Fruit fly (Drosophila melanogaster) whole organism, embryonic: ENCODE results near the gene Trxr1.

Experiments
- CG1233 ChIP-seq: fragments of 200-800 bp; sonication (Bioruptor generic); optimal IDR thresholded peaks from 4 replicates; lab custom pipeline; 2018; ENCODE audit warnings: missing biosample characterization, mild to moderate bottlenecking, missing genetic modification characterization
- CG12391 ChIP-seq: fragments of 200-800 bp; sonication (Bioruptor generic); optimal IDR thresholded peaks from 3 replicates; lab custom pipeline; 2018; ENCODE audit warnings: missing biosample characterization, mild to moderate bottlenecking, missing genetic modification characterization, moderate library complexity
- CG12659 ChIP-seq: fragments of 200-800 bp; sonication (Bioruptor generic); optimal IDR thresholded peaks from 3 replicates; lab custom pipeline; 2017; ENCODE audit warnings: mild to moderate bottlenecking, missing biosample characterization, missing genetic modification reagents, missing genetic modification characterization
- CG13123 ChIP-seq: fragments of 200-800 bp; sonication (Bioruptor generic); optimal IDR thresholded peaks from 2 replicates; lab custom pipeline; 2016; ENCODE audit warnings: missing biosample characterization, missing genetic modification characterization
- CG13894 ChIP-seq: fragments of 200-800 bp; sonication (Bioruptor generic); optimal IDR thresholded peaks from 3 replicates; lab custom pipeline; 2018; ENCODE audit warnings: missing biosample characterization, mild to moderate bottlenecking, missing genetic modification characterization, moderate library complexity
- CG14441 ChIP-seq: fragments of 200-800 bp; sonication (Bioruptor generic); IDR thresholded peaks from 2 replicates; pipeline ENCODE4 v1.3.6; 2022; ENCODE audit warnings: missing biosample characterization, missing genetic modification characterization
- CG14667 ChIP-seq: fragments of 200-800 bp; sonication (Bioruptor generic); IDR thresholded peaks from 2 replicates; pipeline ENCODE4 v1.3.6; 2022; ENCODE audit warnings: missing biosample characterization, missing genetic modification characterization
- CG15696 ChIP-seq: fragments of 200-800 bp; sonication (Bioruptor generic); optimal IDR thresholded peaks from 2 replicates; lab custom pipeline; 2019; ENCODE audit warnings: missing biosample characterization, mild to moderate bottlenecking, missing genetic modification characterization, moderate library complexity
- CG17328 ChIP-seq: fragments of 200-800 bp; sonication (Bioruptor generic); IDR thresholded peaks from 2 replicates; pipeline ENCODE4 v1.3.6; 2022; ENCODE audit warnings: missing biosample characterization, missing genetic modification characterization
- CG17359 ChIP-seq: fragments of 200-800 bp; sonication (Bioruptor generic); optimal IDR thresholded peaks from 3 replicates; lab custom pipeline; 2018; ENCODE audit warnings: missing biosample characterization, mild to moderate bottlenecking, missing genetic modification characterization, moderate library complexity
- CG2202 ChIP-seq: fragments of 200-800 bp; sonication (Bioruptor generic); optimal IDR thresholded peaks from 2 replicates; lab custom pipeline; 2018; ENCODE audit warnings: missing biosample characterization, mild to moderate bottlenecking, missing genetic modification characterization
- CG33557 ChIP-seq: fragments of 200-800 bp; sonication (Bioruptor generic); optimal IDR thresholded peaks from 2 replicates; lab custom pipeline; 2019; ENCODE audit warnings: missing biosample characterization, mild to moderate bottlenecking, missing genetic modification characterization, moderate library complexity
- CG43689 ChIP-seq: fragments of 200-800 bp; sonication (Bioruptor generic); IDR thresholded peaks from 2 replicates; pipeline ENCODE4 v1.3.6; 2022; ENCODE audit warnings: missing biosample characterization, missing genetic modification characterization
- CG6689 ChIP-seq: fragments of 200-800 bp; sonication (Bioruptor generic); IDR thresholded peaks from 2 replicates; pipeline ENCODE4 v1.3.6; 2022; ENCODE audit warnings: missing biosample characterization, missing genetic modification characterization
- CG7987 ChIP-seq: fragments of 200-800 bp; sonication (Bioruptor generic); optimal IDR thresholded peaks from 2 replicates; lab custom pipeline; 2018; ENCODE audit warnings: missing biosample characterization, mild to moderate bottlenecking, missing genetic modification characterization, moderate library complexity
- CG8089 ChIP-seq: fragments of 200-800 bp; sonication (Bioruptor generic); optimal IDR thresholded peaks from 3 replicates; lab custom pipeline; 2016; ENCODE audit warnings: missing biosample characterization, missing genetic modification characterization
- CG9437 ChIP-seq: fragments of 200-800 bp; sonication (Bioruptor generic); optimal IDR thresholded peaks from 2 replicates; lab custom pipeline; 2018; ENCODE audit warnings: missing biosample characterization, mild to moderate bottlenecking, missing genetic modification characterization
- CG9609 ChIP-seq: fragments of 200-800 bp; sonication (Bioruptor generic); optimal IDR thresholded peaks from 3 replicates; lab custom pipeline; 2016; ENCODE audit warnings: missing biosample characterization, missing genetic modification characterization
- Dbx ChIP-seq: fragments of 200-800 bp; sonication (Bioruptor generic); IDR thresholded peaks from 3 replicates; pipeline ENCODE4 v1.3.6; 2022; ENCODE audit warnings: missing biosample characterization, missing genetic modification characterization
- Eip74EF ChIP-seq, 2 experiments: fragments of 200-800 bp in 1 of 2; fragments of >200 bp in 1 of 2; sonication (Bioruptor generic) in 1 of 2; optimal IDR thresholded peaks; 2 replicates each; lab custom pipeline; 2017 to 2019; ENCODE audit warnings: missing biosample characterization in 2 of 2, missing genetic modification characterization in 2 of 2, mild to moderate bottlenecking in 1 of 2, moderate library complexity in 1 of 2
- GATAe ChIP-seq: fragments of 200-800 bp; sonication (Bioruptor generic); conservative IDR thresholded peaks from 2 replicates; pipeline ENCODE4 v1.3.6; 2022; ENCODE audit warnings: missing biosample characterization, missing genetic modification characterization
- HLH4C ChIP-seq: fragments of 200-800 bp; sonication (Bioruptor generic); IDR thresholded peaks from 3 replicates; pipeline ENCODE4 v1.3.6; 2022; ENCODE audit warnings: missing biosample characterization, missing genetic modification characterization; ENCODE audit not compliant: partially characterized antibody
- Hey ChIP-seq: fragments of 200-800 bp; sonication (Bioruptor generic); optimal IDR thresholded peaks from 3 replicates; lab custom pipeline; 2018; ENCODE audit warnings: missing biosample characterization, mild to moderate bottlenecking, missing genetic modification characterization
- Hr78 ChIP-seq, 2 experiments: fragments of 200-800 bp in 1 of 2; fragments of >200 bp in 1 of 2; sonication (Bioruptor generic) in 1 of 2; optimal IDR thresholded peaks; 2 replicates each; lab custom pipeline; 2017 to 2019; ENCODE audit warnings: missing biosample characterization in 2 of 2, missing genetic modification characterization in 2 of 2, mild to moderate bottlenecking in 1 of 2, moderate library complexity in 1 of 2
- Lpt ChIP-seq: fragments of >200 bp; optimal IDR thresholded peaks from 2 replicates; lab custom pipeline; 2018; ENCODE audit warnings: missing biosample characterization, missing genetic modification characterization
- Myb ChIP-seq: fragments of 200-800 bp; sonication (Bioruptor generic); optimal IDR thresholded peaks from 2 replicates; lab custom pipeline; 2016; ENCODE audit warnings: missing biosample characterization, missing genetic modification characterization
- ab ChIP-seq: fragments of 200-800 bp; sonication (Bioruptor generic); optimal IDR thresholded peaks from 2 replicates; lab custom pipeline; 2016; ENCODE audit warnings: missing biosample characterization, missing genetic modification characterization
- ac ChIP-seq: fragments of 200-800 bp; sonication (Bioruptor generic); optimal IDR thresholded peaks from 3 replicates; lab custom pipeline; 2017; ENCODE audit warnings: missing biosample characterization, mild to moderate bottlenecking, missing genetic modification characterization
- ash1 ChIP-seq: fragments of 200-800 bp; sonication (Bioruptor generic); optimal IDR thresholded peaks from 2 replicates; lab custom pipeline; 2018; ENCODE audit warnings: missing biosample characterization, mild to moderate bottlenecking, missing genetic modification characterization
- bbx ChIP-seq: fragments of 200-800 bp; sonication (Bioruptor generic); IDR thresholded peaks from 2 replicates; pipeline ENCODE4 v1.3.6; 2022; ENCODE audit warnings: missing biosample characterization, missing genetic modification characterization; ENCODE audit not compliant: partially characterized antibody
- caup ChIP-seq: fragments of 200-800 bp; sonication (Bioruptor generic); optimal IDR thresholded peaks from 3 replicates; lab custom pipeline; 2017; ENCODE audit warnings: missing biosample characterization, mild to moderate bottlenecking, missing genetic modification characterization, moderate library complexity; ENCODE audit not compliant: severe bottlenecking
- croc ChIP-seq: fragments of 200-800 bp; sonication (Bioruptor generic); conservative IDR thresholded peaks from 3 replicates; pipeline ENCODE4 v1.3.6; 2022; ENCODE audit warnings: missing biosample characterization, missing genetic modification characterization
- crol ChIP-seq: fragments of 200-800 bp; sonication (Bioruptor generic); IDR thresholded peaks from 2 replicates; pipeline ENCODE4 v1.3.6; 2022; ENCODE audit warnings: missing biosample characterization, missing genetic modification characterization
- disco-r ChIP-seq: fragments of 200-800 bp; sonication (Bioruptor generic); optimal IDR thresholded peaks from 2 replicates; lab custom pipeline; 2016; ENCODE audit warnings: missing biosample characterization, missing genetic modification characterization
- fd102C ChIP-seq: fragments of 200-800 bp; sonication (Bioruptor generic); optimal IDR thresholded peaks from 2 replicates; lab custom pipeline; 2018; ENCODE audit warnings: missing biosample characterization, mild to moderate bottlenecking, missing genetic modification characterization, moderate library complexity
- fd64A ChIP-seq: fragments of 200-800 bp; sonication (Bioruptor generic); optimal IDR thresholded peaks from 3 replicates; lab custom pipeline; 2018; ENCODE audit warnings: missing biosample characterization, mild to moderate bottlenecking, missing genetic modification characterization
- jigr1 ChIP-seq: fragments of 200-800 bp; sonication (Bioruptor generic); IDR thresholded peaks from 3 replicates; pipeline ENCODE4 v1.3.6; 2022; ENCODE audit warnings: missing biosample characterization, missing genetic modification characterization
- lilli ChIP-seq: fragments of 200-800 bp; sonication (Bioruptor generic); optimal IDR thresholded peaks from 3 replicates; lab custom pipeline; 2016; ENCODE audit warnings: missing biosample characterization, missing genetic modification characterization
- lola ChIP-seq, 3 experiments: fragments of >200 bp in 2 of 3; fragments of 200-800 bp in 1 of 3; sonication (Bioruptor generic) in 1 of 3; optimal IDR thresholded peaks; 2 replicates each; lab custom pipeline; 2017 to 2019; ENCODE audit warnings: missing biosample characterization in 3 of 3, missing genetic modification characterization in 3 of 3, mild to moderate bottlenecking in 1 of 3, moderate library complexity in 1 of 3
- otp ChIP-seq: fragments of 200-800 bp; sonication (Bioruptor generic); IDR thresholded peaks from 3 replicates; pipeline ENCODE4, ENCODE4 v1.3.6; 2022; ENCODE audit warnings: missing biosample characterization, missing genetic modification characterization
- pho ChIP-seq: fragments of 200-800 bp; sonication (Bioruptor generic); optimal IDR thresholded peaks from 2 replicates; lab custom pipeline; 2016; ENCODE audit warnings: missing biosample characterization, missing genetic modification characterization
- ranshi ChIP-seq: fragments of 200-800 bp; sonication (Bioruptor generic); IDR thresholded peaks from 2 replicates; pipeline ENCODE4 v1.3.6; 2022; ENCODE audit warnings: missing biosample characterization, missing genetic modification characterization
- rib ChIP-seq: fragments of 200-800 bp; sonication (Bioruptor generic); IDR thresholded peaks from 2 replicates; pipeline ENCODE4 v1.3.6; 2022; ENCODE audit warnings: missing biosample characterization, missing genetic modification characterization
- sc ChIP-seq, 3 experiments: fragments of >200 bp in 2 of 3; fragments of 200-800 bp in 1 of 3; sonication (Bioruptor generic) in 1 of 3; optimal IDR thresholded peaks; 2 replicates in 2 of 3; 3 replicates in 1 of 3; lab custom pipeline; 2017; ENCODE audit warnings: mild to moderate bottlenecking in 1 of 3, missing biosample characterization in 1 of 3, missing genetic modification characterization in 1 of 3, missing genetic modification reagents in 1 of 3
- slp2 ChIP-seq: fragments of 200-800 bp; sonication (Bioruptor generic); optimal IDR thresholded peaks from 2 replicates; lab custom pipeline; 2016; ENCODE audit warnings: missing biosample characterization, missing genetic modification characterization
- sqz ChIP-seq: fragments of 200-800 bp; sonication (Bioruptor generic); optimal IDR thresholded peaks from 3 replicates; lab custom pipeline; 2018; ENCODE audit warnings: missing biosample characterization, mild to moderate bottlenecking, missing genetic modification characterization
- twi ChIP-seq: fragments of 200-800 bp; optimal IDR thresholded peaks from 2 replicates; lab custom pipeline; 2019; ENCODE audit warnings: missing biosample characterization, mild to moderate bottlenecking, missing genetic modification characterization, moderate library complexity
- z ChIP-seq: fragments of 200-800 bp; sonication (Bioruptor generic); IDR thresholded peaks from 3 replicates; pipeline ENCODE4 v1.3.6; 2022; ENCODE audit warnings: missing biosample characterization, missing genetic modification characterization

Gene Trxr1

DNA sequence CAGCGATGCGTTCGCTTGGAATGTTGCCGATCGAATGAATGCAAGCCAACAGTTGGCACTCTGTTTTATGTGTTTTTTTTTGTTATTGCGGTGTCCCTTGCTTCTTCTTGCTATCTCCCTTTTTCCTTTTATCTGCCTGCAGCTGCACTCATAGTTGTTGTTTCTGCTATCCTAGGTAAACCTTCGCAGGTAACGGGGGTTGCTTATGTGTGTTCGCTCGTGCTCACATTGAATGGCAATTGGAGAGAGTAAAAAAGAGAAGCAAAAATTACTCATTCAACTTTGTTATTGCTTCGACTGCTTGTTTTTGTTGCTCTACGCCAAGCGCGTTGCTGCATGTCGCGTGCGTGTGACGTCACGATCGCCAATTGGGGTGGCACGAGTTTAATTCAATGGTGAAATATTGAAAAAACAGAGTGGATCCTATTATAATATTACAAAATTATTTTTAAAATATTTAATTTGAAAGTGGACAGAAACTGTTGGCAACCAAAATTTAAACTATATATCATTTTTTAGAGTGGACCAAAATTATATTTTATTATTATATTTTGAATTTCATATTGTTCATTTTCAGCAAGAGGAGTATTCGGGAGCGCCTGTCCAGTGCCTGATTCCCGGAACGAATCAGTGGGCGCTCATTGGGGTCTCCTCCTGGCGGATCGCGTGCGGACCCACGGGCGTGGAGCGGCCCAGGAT, 29.2 kb downstream of the Trxr1 start, which contains the start of gene Corp (continued):
- TF ChIP-seq CG14441 (0 out of 2 replicates have a peak, but pooled peaks have one; percentile 21), pho (no peak), CG9437 (GFP tag; lab: Kevin White, UChicago) (peak; percentile 33), crol (GFP tag; lab: Robert Waterston, UW) (no peak), Hr78 (GFP tag; optimal IDR thresholded peaks at IDR 0.05; lab: Kevin White, UChicago) (no peak), z (GFP tag; lab: Robert Waterston, UW) (0 out of 3 replicates have a peak, but pooled peaks have one; percentile 38), ash1 (no peak), sc (optimal IDR thresholded peaks at IDR 0.05; lab: Kevin White, UChicago) (no peak), sc (GFP tag; optimal IDR thresholded peaks at IDR 0.05; lab: Kevin White, UChicago) (peak; percentile 10), CG14667 (no peak), slp2 (GFP tag; lab: Kevin White, UChicago) (no peak), CG2202 (peak; percentile 17), lilli (GFP tag; lab: Kevin White, UChicago) (no peak), CG13894 (tag; lab: Kevin White, UChicago) (no peak), CG33557 (GFP tag; lab: Kevin White, UChicago) (no peak), jigr1 (GFP tag; lab: Robert Waterston, UW) (no peak), Lpt (no peak), CG15696 (no peak), Dbx (no peak), sqz (GFP tag; lab: Kevin White, UChicago) (peak; percentile 78), fd64A (GFP tag; lab: Kevin White, UChicago) (no peak), caup (GFP tag; lab: Kevin White, UChicago) (no peak), CG17359 (tag; lab: Kevin White, UChicago) (peak; percentile 57), CG17328 (GFP tag; lab: Robert Waterston, UW) (peak; percentile 48), CG8089 (GFP tag; lab: Kevin White, UChicago) (no peak), HLH4C (GFP tag; lab: Robert Waterston, UW) (no peak), CG7987 (GFP tag; lab: Kevin White, UChicago) (no peak), twi (tag; lab: Kevin White, UChicago) (no peak), CG12659 (GFP tag; lab: Kevin White, UChicago) (peak; percentile 31), CG6689 (peak; percentile 82), GATAe (GFP tag; lab: Robert Waterston, UW) (no peak), CG43689 (GFP tag; lab: Robert Waterston, UW) (no peak), fd102C (no peak), Eip74EF (GFP tag; optimal IDR thresholded peaks at IDR 0.05; lab: Kevin White, UChicago) (peak in 1 of 2 experiments; percentile 31), Hey (tag; lab: Kevin White, UChicago) (no peak), CG12391 (tag; lab: Kevin White, UChicago) (peak; percentile 56), bbx (GFP tag; lab: Robert Waterston, UW) (no peak), ab (GFP tag; lab: Kevin White, UChicago) (no peak), rib (GFP tag; lab: Robert Waterston, UW) (no peak), ac (GFP tag; lab: Kevin White, UChicago) (peak; percentile 42), CG13123 (no peak), Myb (GFP tag; lab: Kevin White, UChicago) (no peak), croc (GFP tag; lab: Robert Waterston, UW) (no peak), CG1233 (GFP tag; lab: Kevin White, UChicago) (no peak), ranshi (GFP tag; lab: Robert Waterston, UW) (no peak; the same call in 1 of the 2 replicates), otp (GFP tag; lab: Robert Waterston, UW) (no peak), lola (GFP tag; optimal IDR thresholded peaks at IDR 0.05; lab: Kevin White, UChicago) (peak in 1 of 3 experiments; percentile 22), CG9609 (GFP tag; lab: Kevin White, UChicago) (no peak), disco-r (GFP tag; lab: Kevin White, UChicago) (no peak)
